Worm (Caenorhabditis elegans): Measurements from ENCODE around the gene pptr-1.

pptr-1 gene

DNA sequence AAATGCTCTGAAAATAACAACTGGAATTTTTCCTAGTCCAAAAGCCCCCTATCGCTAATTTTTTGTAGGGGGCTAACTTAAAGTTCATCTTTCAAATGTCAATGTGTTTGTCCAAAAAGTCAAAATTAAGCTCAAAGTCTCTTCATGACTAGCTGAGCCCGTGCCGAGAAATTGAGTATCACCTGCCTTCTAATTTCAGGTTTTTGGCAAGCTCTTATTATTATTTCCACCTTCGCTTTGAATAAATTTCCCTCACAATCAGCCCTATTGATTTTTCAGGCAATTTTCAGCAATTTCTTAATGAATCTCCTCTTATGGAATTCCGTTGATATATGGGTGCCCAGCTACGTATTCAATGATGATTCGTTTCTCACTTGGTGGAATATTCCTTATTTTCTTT is 42.1 kb downstream of the pptr-1 start, which contains the start of gene sre-36:
TSS of gene sre-36 (plus strand) at position 301 of the 400 bp plus-strand sequence.
- no peak for TF ChIP-seq skn-1 (tag; optimal IDR thresholded peaks at IDR 0.05)
- TF ChIP-seq ceh-28 (tag; optimal IDR thresholded peaks at IDR 0.05), result no peak
- no peak for TF ChIP-seq daf-12 (tag; optimal IDR thresholded peaks at IDR 0.05)
- no peak for TF ChIP-seq ztf-4 (tag; optimal IDR thresholded peaks at IDR 0.05)
- TF ChIP-seq nhr-25 (tag; optimal IDR thresholded peaks at IDR 0.05), result no peak
- no peak for TF ChIP-seq ztf-11 (tag; optimal IDR thresholded peaks at IDR 0.05)

DNA sequence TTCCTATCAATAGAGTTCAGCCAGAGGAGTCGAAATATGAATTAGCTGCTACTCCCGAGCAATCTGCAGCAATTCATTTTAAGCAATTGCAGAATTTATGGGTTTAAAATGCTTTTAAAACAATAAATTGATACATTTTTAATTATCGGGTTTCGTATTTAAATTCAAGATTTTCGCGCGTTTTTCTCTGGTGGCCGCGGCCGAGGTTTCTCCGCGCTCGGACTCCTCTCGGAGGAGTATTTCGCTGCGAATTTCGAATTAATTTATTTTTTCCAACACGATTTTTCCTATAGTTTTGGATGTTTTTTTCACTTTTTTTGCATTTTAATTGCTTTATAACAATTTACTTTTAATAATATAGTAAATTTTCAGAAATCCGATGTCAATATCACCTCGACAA is 44.2 kb downstream of the pptr-1 start, which contains the start of gene F13A7.14:
TSS of gene F13A7.14 (plus strand) at position 373 of the 400 bp plus-strand sequence.
- peak; percentile 26 for TF ChIP-seq pqm-1 (tag; optimal IDR thresholded peaks at IDR 0.05)
- TF ChIP-seq fos-1 (tag; optimal IDR thresholded peaks at IDR 0.05), result no peak
- no peak for TF ChIP-seq nhr-76 (tag; optimal IDR thresholded peaks at IDR 0.05)
- TF ChIP-seq nhr-11 (tag; optimal IDR thresholded peaks at IDR 0.05), result no peak
- no peak for TF ChIP-seq jun-1 (tag; optimal IDR thresholded peaks at IDR 0.05)
- TF ChIP-seq nhr-67 (tag; optimal IDR thresholded peaks at IDR 0.05), result no peak
- peak; percentile 73 for TF ChIP-seq pha-4 (tag; optimal IDR thresholded peaks at IDR 0.05)
- TF ChIP-seq ceh-82 (tag; optimal IDR thresholded peaks at IDR 0.05), result no peak
- TF ChIP-seq ceh-9 (tag; optimal IDR thresholded peaks at IDR 0.05), result no peak
- no peak for TF ChIP-seq mdl-1 (tag; optimal IDR thresholded peaks at IDR 0.05)
- no peak for TF ChIP-seq ztf-11 (tag; optimal IDR thresholded peaks at IDR 0.05)
- no peak for TF ChIP-seq ZK546.5 (tag; optimal IDR thresholded peaks at IDR 0.05)
- TF ChIP-seq hmg-11 (tag; optimal IDR thresholded peaks at IDR 0.05), result peak; percentile 63
- TF ChIP-seq elt-3 (tag; optimal IDR thresholded peaks at IDR 0.05), result no peak
- no peak for TF ChIP-seq ama-1 (optimal IDR thresholded peaks at IDR 0.05)
- no peak for TF ChIP-seq aly-2 (tag; optimal IDR thresholded peaks at IDR 0.05)
- no peak for TF ChIP-seq nhr-28 (tag; optimal IDR thresholded peaks at IDR 0.05)
- peak; percentile 41 for TF ChIP-seq elt-2 (tag; optimal IDR thresholded peaks at IDR 0.05)
- TF ChIP-seq nhr-77 (tag; optimal IDR thresholded peaks at IDR 0.05), result no peak
- TF ChIP-seq tbx-2 (tag; optimal IDR thresholded peaks at IDR 0.05), result no peak
- peak; percentile 29 for TF ChIP-seq skn-1 (tag; optimal IDR thresholded peaks at IDR 0.05)
- no peak for TF ChIP-seq egl-5 (tag; optimal IDR thresholded peaks at IDR 0.05)
- no peak for TF ChIP-seq sea-2 (GFP tag; optimal IDR thresholded peaks at IDR 0.05)
- peak; percentile 45 for TF ChIP-seq nhr-25 (tag; optimal IDR thresholded peaks at IDR 0.05)
- peak; percentile 17 for TF ChIP-seq elt-1 (tag; optimal IDR thresholded peaks at IDR 0.05)
- no peak for TF ChIP-seq eor-1 (tag; optimal IDR thresholded peaks at IDR 0.05)
- TF ChIP-seq ceh-16 (tag; optimal IDR thresholded peaks at IDR 0.05), result no peak
- peak; percentile 81 for TF ChIP-seq nhr-23 (tag; optimal IDR thresholded peaks at IDR 0.05)
- peak; percentile 76 for TF ChIP-seq lin-15B (tag; optimal IDR thresholded peaks at IDR 0.05)
- no peak for TF ChIP-seq ztf-4 (tag; optimal IDR thresholded peaks at IDR 0.05)
- TF ChIP-seq nhr-43 (tag; optimal IDR thresholded peaks at IDR 0.05; ENCODE audit: poor library complexity, severe bottlenecking), result peak; percentile 90
- no peak for TF ChIP-seq fkh-2 (tag; optimal IDR thresholded peaks at IDR 0.05)
- no peak for TF ChIP-seq egl-27 (tag; optimal IDR thresholded peaks at IDR 0.05)
- peak; percentile 14 for TF ChIP-seq fkh-10 (GFP tag; optimal IDR thresholded peaks at IDR 0.05)
- no peak for TF ChIP-seq nhr-237 (tag; optimal IDR thresholded peaks at IDR 0.05)
- TF ChIP-seq lsy-12 (tag; optimal IDR thresholded peaks at IDR 0.05), result peak; percentile 73
- TF ChIP-seq daf-12 (tag; optimal IDR thresholded peaks at IDR 0.05), result no peak
- TF ChIP-seq unc-62 (GFP tag; optimal IDR thresholded peaks at IDR 0.05), result no peak
- TF ChIP-seq lin-39 (tag; optimal IDR thresholded peaks at IDR 0.05), result peak; percentile 65
- TF ChIP-seq snpc-4 (tag; optimal IDR thresholded peaks at IDR 0.05), result peak; percentile 88
- TF ChIP-seq ceh-28 (tag; optimal IDR thresholded peaks at IDR 0.05), result peak; percentile 16
- no peak for TF ChIP-seq nhr-12 (tag; optimal IDR thresholded peaks at IDR 0.05)
- TF ChIP-seq zag-1 (tag; optimal IDR thresholded peaks at IDR 0.05), result no peak
- TF ChIP-seq unc-39 (tag; optimal IDR thresholded peaks at IDR 0.05), result no peak
- peak; percentile 59 for TF ChIP-seq R02D3.7 (tag; optimal IDR thresholded peaks at IDR 0.05)
- peak; percentile 83 for TF ChIP-seq nfya-1 (tag; optimal IDR thresholded peaks at IDR 0.05; ENCODE audit: insufficient read depth)
- no peak for TF ChIP-seq mml-1 (tag; optimal IDR thresholded peaks at IDR 0.05)

All from whole organism, L3 larva.